Fruit fly (Drosophila melanogaster): ENCODE results near the gene RhoGAP71E.

The RhoGAP71E gene

DNA sequence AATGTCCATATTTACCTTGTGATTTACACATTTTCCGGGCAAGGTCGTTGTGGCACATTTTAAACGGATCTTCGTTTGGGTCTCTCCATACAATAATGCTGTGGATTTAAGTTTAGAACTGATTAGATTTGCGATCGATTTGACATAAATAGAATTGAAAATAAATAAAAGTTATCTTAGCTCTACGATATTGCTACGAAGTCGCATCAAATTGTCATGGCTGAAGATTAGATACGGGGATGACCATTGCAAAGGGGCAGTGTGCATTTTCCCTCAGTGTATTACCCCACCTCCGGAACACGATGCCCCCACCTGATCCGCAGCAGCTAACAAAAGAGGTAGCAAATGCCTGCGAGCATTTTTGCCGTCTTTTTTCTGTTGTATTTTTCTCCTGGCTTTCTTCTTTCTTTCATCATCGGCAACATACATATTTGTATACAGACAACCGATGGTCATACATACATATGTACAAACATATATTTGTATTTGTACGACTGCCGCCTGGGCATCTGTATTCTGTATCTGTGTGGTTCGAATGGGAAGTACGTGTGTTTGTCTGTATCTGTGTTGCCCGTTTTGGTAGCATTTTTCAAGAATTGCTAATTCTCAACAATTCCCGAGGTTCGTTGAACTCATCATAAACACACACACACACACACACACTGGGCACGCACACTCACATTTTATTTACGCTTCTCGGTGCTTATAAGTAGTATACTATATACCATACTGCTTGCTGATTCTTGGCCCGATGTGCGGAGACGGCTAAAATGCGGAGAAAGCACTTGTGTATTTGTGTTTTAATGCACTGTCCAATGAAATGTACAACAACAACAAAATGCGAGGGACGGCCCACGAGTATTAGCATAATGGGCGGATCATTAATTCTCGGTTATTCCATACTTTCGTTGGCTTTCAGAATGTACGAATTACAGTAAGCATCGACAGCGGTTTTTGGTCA, 43.9 kb upstream of the RhoGAP71E start (continued):
- TF ChIP-seq sd (tag; optimal IDR thresholded peaks at IDR 0.05) = peak; percentile 53
- TF ChIP-seq ken (GFP tag; IDR thresholded peaks at IDR 0.05) = no peak
- peak; percentile 12 for TF ChIP-seq lab (GFP tag; optimal IDR thresholded peaks at IDR 0.05)
- no peak for TF ChIP-seq nom (GFP tag; optimal IDR thresholded peaks at IDR 0.05)
- peak; percentile 41 for TF ChIP-seq CG18262 (tag; optimal IDR thresholded peaks at IDR 0.05)
- peak; percentile 17 for TF ChIP-seq kni (GFP tag; optimal IDR thresholded peaks at IDR 0.05)
- no peak for TF ChIP-seq HLHmδ (GFP tag; optimal IDR thresholded peaks at IDR 0.05)
- TF ChIP-seq pho (GFP tag; optimal IDR thresholded peaks at IDR 0.05) = no peak
- TF ChIP-seq CG17361 (GFP tag; IDR thresholded peaks at IDR 0.05) = peak; percentile 41; the same call in 2 of the 3 replicates
- TF ChIP-seq ci (GFP tag; IDR thresholded peaks at IDR 0.05) = peak; percentile 46; the same call in 1 of the 3 replicates
- TF ChIP-seq prd (optimal IDR thresholded peaks at IDR 0.05) = no peak
- peak; percentile 28; the same call in 1 of the 3 replicates for TF ChIP-seq prd (GFP tag; IDR thresholded peaks at IDR 0.05)
- TF ChIP-seq ranshi (GFP tag; IDR thresholded peaks at IDR 0.05) = 0 out of 2 replicates have a peak, but pooled peaks have one; percentile 6
- peak; percentile 6 for TF ChIP-seq CG15601 (tag; optimal IDR thresholded peaks at IDR 0.05)
- TF ChIP-seq Xrp1 (GFP tag; IDR thresholded peaks at IDR 0.05) = peak; percentile 35
- peak; percentile 19; the same call in 1 of the 2 replicates for TF ChIP-seq ara (GFP tag; IDR thresholded peaks at IDR 0.05)
- no peak for TF ChIP-seq CG18619 (GFP tag; optimal IDR thresholded peaks at IDR 0.05)
- TF ChIP-seq pb (GFP tag; optimal IDR thresholded peaks at IDR 0.05) = no peak
- TF ChIP-seq lov (optimal IDR thresholded peaks at IDR 0.05) = no peak
- TF ChIP-seq lov (GFP tag; IDR thresholded peaks at IDR 0.05) = 0 out of 3 replicates have a peak, but pooled peaks have one; percentile 32
- no peak for TF ChIP-seq run (tag; optimal IDR thresholded peaks at IDR 0.05)
- TF ChIP-seq ab (GFP tag; optimal IDR thresholded peaks at IDR 0.05) = no peak
- TF ChIP-seq Stat92E (GFP tag; optimal IDR thresholded peaks at IDR 0.05) = peak in 1 of 3 experiments; percentile 24
- TF ChIP-seq zf30C (GFP tag; optimal IDR thresholded peaks at IDR 0.05) = peak; percentile 45
- TF ChIP-seq Spps (tag; optimal IDR thresholded peaks at IDR 0.05) = no peak
- TF ChIP-seq CG31441 (GFP tag; IDR thresholded peaks at IDR 0.05) = 0 out of 2 replicates have a peak, but pooled peaks have one; percentile 17
- peak; percentile 20 for TF ChIP-seq dmrt99B (tag; optimal IDR thresholded peaks at IDR 0.05)
- TF ChIP-seq H15 (GFP tag; IDR thresholded peaks at IDR 0.05) = no peak
- no peak for TF ChIP-seq CG5180 (GFP tag; optimal IDR thresholded peaks at IDR 0.05)
- TF ChIP-seq CG3065 (GFP tag; optimal IDR thresholded peaks at IDR 0.05) = no peak
- TF ChIP-seq CG6683 (GFP tag; optimal IDR thresholded peaks at IDR 0.05) = no peak
- TF ChIP-seq CG34224 (GFP tag; IDR thresholded peaks at IDR 0.05; ENCODE audit: partially characterized antibody) = no peak
- peak; percentile 21 for TF ChIP-seq CG11504 (tag; optimal IDR thresholded peaks at IDR 0.05)
- no peak for TF ChIP-seq CG9437 (GFP tag; optimal IDR thresholded peaks at IDR 0.05)
- no peak for TF ChIP-seq B-H1 (GFP tag; IDR thresholded peaks at IDR 0.05)
- TF ChIP-seq D (optimal IDR thresholded peaks at IDR 0.05) = no peak
- TF ChIP-seq D (GFP tag; optimal IDR thresholded peaks at IDR 0.05) = peak; percentile 33
- peak; percentile 12 for TF ChIP-seq pros (GFP tag; optimal IDR thresholded peaks at IDR 0.05)
- TF ChIP-seq Opbp (GFP tag; IDR thresholded peaks at IDR 0.05; ENCODE audit: partially characterized antibody) = 0 out of 3 replicates have a peak, but pooled peaks have one; percentile 12

Data from whole organism, embryonic.